Worm (Caenorhabditis elegans) whole organism, young adult: ENCODE data around the gene lin-32.

ENCODE experiments used
- Y53G8AR.9 ChIP-seq: fragments of 200-800 bp; sonication (Bioruptor generic); conservative IDR thresholded peaks from 2 replicates; pipeline ENCODE4 v1.3.6; 2022; ENCODE audit warnings: missing genetic modification reagents, missing genetic modification characterization, missing compliant biosample characterization
- akir-1 ChIP-seq: fragments of 200-800 bp; sonication (Bioruptor generic); optimal IDR thresholded peaks from 2 replicates; lab custom pipeline; 2018; ENCODE audit warnings: mild to moderate bottlenecking, missing genetic modification characterization, moderate library complexity, missing compliant biosample characterization
- ceh-40 ChIP-seq: fragments of 200-800 bp; sonication (Bioruptor generic); IDR thresholded peaks from 2 replicates; pipeline ENCODE4 v1.3.6; 2022; ENCODE audit warnings: missing genetic modification characterization, missing compliant biosample characterization
- ets-4 ChIP-seq: fragments of 200-800 bp; sonication (Bioruptor generic); optimal IDR thresholded peaks from 2 replicates; lab custom pipeline; 2018; ENCODE audit warnings: mild to moderate bottlenecking, missing genetic modification characterization, missing compliant biosample characterization
- hlh-12 ChIP-seq: sonication (generic microtip); optimal IDR thresholded peaks from 2 replicates; lab custom pipeline; 2016; ENCODE audit warnings: missing genetic modification characterization, missing compliant biosample characterization
- madf-8 ChIP-seq: fragments of 200-800 bp; sonication (Bioruptor generic); conservative IDR thresholded peaks from 2 replicates; pipeline ENCODE4 v1.3.6; 2022; ENCODE audit warnings: missing genetic modification reagents, missing genetic modification characterization, missing compliant biosample characterization
- mel-28 ChIP-seq: sonication (generic microtip); optimal IDR thresholded peaks from 2 replicates; lab custom pipeline; 2016; ENCODE audit warnings: borderline replicate concordance, mild to moderate bottlenecking, missing genetic modification characterization, missing compliant biosample characterization
- nfya-1 ChIP-seq: sonication (generic microtip); optimal IDR thresholded peaks from 2 replicates; lab custom pipeline; 2017; ENCODE audit warnings: antibody characterized with exemption, missing compliant biosample characterization, missing genetic modification characterization, borderline replicate concordance; ENCODE audit not compliant: insufficient read depth
- tbx-9 ChIP-seq: sonication (generic microtip); optimal IDR thresholded peaks from 2 replicates; lab custom pipeline; 2016; ENCODE audit warnings: borderline replicate concordance, missing genetic modification characterization, inconsistent platforms, missing compliant biosample characterization
- unc-62 ChIP-seq: fragments of 150-350 bp; optimal IDR thresholded peaks from 2 replicates; lab custom pipeline; 2014; ENCODE audit warnings: missing biosample characterization, missing genetic modification reagents, missing genetic modification characterization
- ztf-22 ChIP-seq: fragments of 200-800 bp; sonication (Bioruptor generic); optimal IDR thresholded peaks from 2 replicates; lab custom pipeline; 2018; ENCODE audit warnings: mild to moderate bottlenecking, missing genetic modification characterization, moderate library complexity, missing compliant biosample characterization

DNA sequence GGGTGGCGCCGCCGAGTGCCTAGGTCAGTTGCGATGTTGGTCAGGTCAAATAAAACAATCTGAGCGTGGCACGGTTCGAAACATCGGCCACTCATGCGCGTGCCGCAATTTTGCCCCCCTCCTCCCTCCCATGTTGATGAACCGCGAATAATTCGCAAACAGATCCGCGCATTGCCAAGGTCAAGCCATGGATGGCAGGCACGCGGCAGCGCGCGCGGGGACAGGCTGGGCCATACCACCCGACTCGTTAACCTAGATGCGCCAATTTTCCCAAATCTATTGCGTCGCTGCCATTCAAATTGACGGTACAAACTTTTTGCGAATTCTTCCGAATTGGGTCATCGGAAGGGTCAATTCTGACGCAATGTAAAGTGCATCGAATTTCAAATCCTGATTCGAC, 13.3 kb downstream of the lin-32 start:
- TF ChIP-seq ceh-40 (GFP tag; lab: Robert Waterston, UW) (no peak), nfya-1 (tag; lab: Kevin White, UChicago) (no peak), mel-28 (tag; lab: Kevin White, UChicago) (no peak), madf-8 (GFP tag; lab: Robert Waterston, UW) (no peak), hlh-12 (no peak), akir-1 (no peak), tbx-9 (tag; lab: Kevin White, UChicago) (no peak), ztf-22 (no peak), Y53G8AR.9 (GFP tag; lab: Robert Waterston, UW) (no peak), unc-62 (GFP tag; lab: Kevin White, UChicago) (no peak), ets-4 (GFP tag; lab: Kevin White, UChicago) (no peak)
